Worm (Caenorhabditis elegans) whole organism, L2 larva: ENCODE measurements around the gene F57B1.1.

ENCODE experiments used
- alr-1 ChIP-seq: fragments of 150-350 bp; optimal IDR thresholded peaks from 2 replicates; lab custom pipeline; 2014; ENCODE audit warnings: missing biosample characterization, missing genetic modification characterization
- mdl-1 ChIP-seq, 2 experiments: fragments of 150-350 bp in 1 of 2; sonication (generic microtip) in 1 of 2; optimal IDR thresholded peaks; 2 replicates each; lab custom pipeline; 2017; ENCODE audit warnings: missing biosample characterization in 2 of 2, missing genetic modification characterization in 2 of 2
- nhr-12 ChIP-seq: fragments of 150-350 bp; optimal IDR thresholded peaks from 2 replicates; lab custom pipeline; 2014; ENCODE audit warnings: missing biosample characterization, missing genetic modification characterization
- sma-3 ChIP-seq: sonication (generic microtip); optimal IDR thresholded peaks from 2 replicates; lab custom pipeline; 2016; ENCODE audit warnings: missing genetic modification reagents, missing genetic modification characterization, missing compliant biosample characterization

DNA sequence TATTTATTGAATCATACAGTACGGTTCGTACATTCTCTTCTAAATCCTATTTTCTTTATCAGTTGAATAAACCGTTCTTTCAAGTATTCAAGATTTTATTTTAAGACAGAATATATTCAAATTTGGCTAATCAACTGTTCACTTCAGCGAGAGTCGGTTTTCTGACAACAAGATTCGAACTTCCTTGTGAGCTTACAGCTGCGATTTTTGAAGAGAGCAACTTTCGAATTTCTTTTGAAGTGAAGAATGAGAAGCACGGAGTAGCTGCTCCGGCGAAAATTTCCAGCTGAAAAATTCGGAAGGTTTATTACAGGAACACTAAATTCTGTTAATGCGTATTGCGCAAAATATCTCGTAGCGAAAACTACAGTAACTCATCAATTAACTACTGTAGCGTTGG lies 14.0 kb downstream of the F57B1.1 start:
- TF ChIP-seq sma-3 (no peak), alr-1 (tag; lab: Kevin White, UChicago) (no peak), nhr-12 (no peak), mdl-1 (tag; optimal IDR thresholded peaks at IDR 0.05; lab: Kevin White, UChicago) (no peak)
